Worm (Caenorhabditis elegans): ENCODE data around the gene C33F10.4.

C33F10.4 gene

DNA sequence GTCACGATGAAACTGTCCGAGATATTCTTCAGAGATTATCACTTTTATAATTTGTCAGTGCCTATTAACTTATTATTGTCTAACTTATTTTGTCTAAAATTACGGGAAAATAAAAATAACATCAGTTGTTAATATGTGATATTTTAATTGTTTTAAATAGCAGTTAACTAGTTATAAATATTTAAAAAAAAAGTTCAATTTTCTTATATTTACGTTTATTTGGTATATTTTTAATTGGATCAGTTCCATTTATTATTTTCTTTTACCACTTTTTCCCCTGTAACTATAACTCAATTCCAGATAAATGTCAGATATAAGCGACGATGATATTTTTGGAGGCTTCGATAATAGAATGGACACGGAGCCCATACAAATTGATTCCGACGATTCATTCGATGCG, at the start of gene C33F10.4:
Gene C33F10.4 (plus strand): TSS at position 301 of the 400 bp plus-strand sequence.
- TF ChIP-seq nhr-76 (tag; optimal IDR thresholded peaks at IDR 0.05) = no peak
- TF ChIP-seq mep-1 (tag; optimal IDR thresholded peaks at IDR 0.05) = no peak
- TF ChIP-seq nhr-2 (tag; optimal IDR thresholded peaks at IDR 0.05) = no peak
- TF ChIP-seq flh-1 (GFP tag; optimal IDR thresholded peaks at IDR 0.05) = no peak
- no peak for TF ChIP-seq sptf-1 (tag; optimal IDR thresholded peaks at IDR 0.05)
- TF ChIP-seq sem-2 (GFP tag; optimal IDR thresholded peaks at IDR 0.05) = no peak
- TF ChIP-seq hlh-1 (tag; optimal IDR thresholded peaks at IDR 0.05) = no peak
- TF ChIP-seq nhr-28 (tag; optimal IDR thresholded peaks at IDR 0.05) = no peak
- no peak for TF ChIP-seq ces-1 (GFP tag; optimal IDR thresholded peaks at IDR 0.05)
- TF ChIP-seq cnd-1 (tag; optimal IDR thresholded peaks at IDR 0.05) = no peak
- TF ChIP-seq blmp-1 (tag; optimal IDR thresholded peaks at IDR 0.05) = no peak
- TF ChIP-seq zip-8 (tag; optimal IDR thresholded peaks at IDR 0.05) = no peak
- TF ChIP-seq lin-13 (tag; optimal IDR thresholded peaks at IDR 0.05) = no peak

DNA sequence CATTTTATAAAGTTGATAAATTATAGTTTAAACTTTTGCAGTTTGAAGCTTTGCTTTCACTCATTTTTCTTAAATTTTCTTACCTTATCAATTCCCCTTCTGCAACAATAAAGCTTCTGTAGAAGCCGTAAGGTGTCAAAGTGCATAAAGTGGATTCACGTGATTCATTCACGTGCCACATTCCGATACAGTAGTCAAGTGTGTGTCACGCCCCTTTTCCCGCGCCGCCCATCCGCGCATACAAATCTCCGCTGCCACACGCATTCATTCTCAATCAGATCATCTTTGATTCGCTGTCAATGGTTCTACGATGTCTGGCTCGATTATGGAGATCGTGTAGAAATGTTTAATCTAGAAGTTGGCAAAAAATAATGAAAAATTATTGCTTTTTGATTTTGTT, 48.5 kb upstream of the C33F10.4 start:
- TF ChIP-seq flh-1 (GFP tag; optimal IDR thresholded peaks at IDR 0.05) = no peak
- no peak for TF ChIP-seq bed-3 (GFP tag; optimal IDR thresholded peaks at IDR 0.05)
- no peak for TF ChIP-seq zip-8 (tag; optimal IDR thresholded peaks at IDR 0.05)
- TF ChIP-seq mab-5 (tag; optimal IDR thresholded peaks at IDR 0.05) = no peak
- no peak for TF ChIP-seq lsy-2 (tag; optimal IDR thresholded peaks at IDR 0.05)
- TF ChIP-seq nhr-12 (tag; optimal IDR thresholded peaks at IDR 0.05) = no peak
- TF ChIP-seq ceh-39 (tag; optimal IDR thresholded peaks at IDR 0.05) = no peak
- no peak for TF ChIP-seq elt-3 (tag; optimal IDR thresholded peaks at IDR 0.05)
- TF ChIP-seq unc-120 (tag; optimal IDR thresholded peaks at IDR 0.05; ENCODE audit: poor library complexity, severe bottlenecking) = no peak
- no peak for TF ChIP-seq mep-1 (tag; optimal IDR thresholded peaks at IDR 0.05)
- TF ChIP-seq cnd-1 (tag; optimal IDR thresholded peaks at IDR 0.05) = no peak
- no peak for TF ChIP-seq nhr-76 (tag; optimal IDR thresholded peaks at IDR 0.05)

DNA sequence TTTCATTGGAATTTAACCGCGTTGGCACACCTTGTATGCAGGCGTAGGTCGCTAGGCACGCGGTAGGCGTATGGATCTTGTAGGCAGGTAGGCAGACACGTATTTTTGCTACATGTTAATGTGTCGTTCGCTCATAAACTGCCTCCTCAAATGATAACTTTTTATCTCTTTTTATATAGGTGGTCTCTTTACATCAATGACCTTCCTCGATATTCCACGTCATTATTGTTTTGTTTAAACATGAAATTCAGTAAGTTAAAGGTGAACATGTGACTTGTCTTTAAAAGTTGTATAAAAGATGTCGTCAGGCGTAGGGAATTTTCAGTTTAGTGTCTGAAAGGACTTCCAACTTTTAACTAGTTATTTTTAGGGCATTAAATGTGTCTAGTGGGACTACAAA, 47.9 kb upstream of the C33F10.4 start:
- TF ChIP-seq nhr-28 (tag; optimal IDR thresholded peaks at IDR 0.05) (no peak), lin-32 (GFP tag; optimal IDR thresholded peaks at IDR 0.05) (no peak), lin-13 (tag; optimal IDR thresholded peaks at IDR 0.05) (no peak), flh-1 (GFP tag; optimal IDR thresholded peaks at IDR 0.05) (no peak), mab-5 (tag; optimal IDR thresholded peaks at IDR 0.05) (no peak), ceh-83 (GFP tag; optimal IDR thresholded peaks at IDR 0.05) (no peak), nhr-12 (tag; optimal IDR thresholded peaks at IDR 0.05) (no peak), M03D4.4 (tag; optimal IDR thresholded peaks at IDR 0.05) (no peak), sptf-1 (tag; optimal IDR thresholded peaks at IDR 0.05) (no peak)

DNA sequence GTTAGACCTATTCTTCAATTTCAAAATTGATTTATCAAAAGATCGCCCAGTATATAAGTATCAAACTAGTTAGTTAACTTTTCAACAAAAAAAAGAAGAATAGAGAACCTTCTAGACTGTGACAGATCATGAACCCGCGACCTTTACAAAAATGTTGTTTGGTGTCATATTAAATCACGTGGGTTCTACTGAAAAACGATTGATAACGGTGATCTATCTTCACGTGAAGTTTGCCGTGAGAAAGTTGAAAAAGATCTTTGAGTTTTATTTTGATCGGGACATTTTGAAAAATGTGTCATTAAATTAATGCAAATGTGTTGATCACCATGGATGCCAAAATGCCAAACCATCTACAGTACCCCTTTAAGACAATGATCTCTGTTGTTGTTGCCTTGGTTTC, 47.2 kb upstream of the C33F10.4 start:
- TF ChIP-seq pha-4 (tag; optimal IDR thresholded peaks at IDR 0.05) (no peak), mls-2 (tag; optimal IDR thresholded peaks at IDR 0.05) (no peak), unc-62 (GFP tag; optimal IDR thresholded peaks at IDR 0.05) (no peak), unc-39 (tag; optimal IDR thresholded peaks at IDR 0.05) (no peak), lin-13 (tag; optimal IDR thresholded peaks at IDR 0.05) (no peak), ceh-39 (tag; optimal IDR thresholded peaks at IDR 0.05) (no peak), tbx-8 (GFP tag; optimal IDR thresholded peaks at IDR 0.05) (no peak), bed-3 (GFP tag; optimal IDR thresholded peaks at IDR 0.05) (no peak), lin-32 (GFP tag; optimal IDR thresholded peaks at IDR 0.05) (no peak), nhr-76 (tag; optimal IDR thresholded peaks at IDR 0.05) (no peak), nhr-237 (tag; optimal IDR thresholded peaks at IDR 0.05) (no peak), flh-1 (GFP tag; optimal IDR thresholded peaks at IDR 0.05) (no peak), nhr-12 (tag; optimal IDR thresholded peaks at IDR 0.05) (no peak), drap-1 (GFP tag; optimal IDR thresholded peaks at IDR 0.05) (no peak), ces-1 (GFP tag; optimal IDR thresholded peaks at IDR 0.05) (no peak), ztf-11 (tag; optimal IDR thresholded peaks at IDR 0.05) (no peak), M03D4.4 (tag; optimal IDR thresholded peaks at IDR 0.05) (no peak), mab-5 (tag; optimal IDR thresholded peaks at IDR 0.05) (no peak), blmp-1 (tag; optimal IDR thresholded peaks at IDR 0.05) (no peak)

DNA sequence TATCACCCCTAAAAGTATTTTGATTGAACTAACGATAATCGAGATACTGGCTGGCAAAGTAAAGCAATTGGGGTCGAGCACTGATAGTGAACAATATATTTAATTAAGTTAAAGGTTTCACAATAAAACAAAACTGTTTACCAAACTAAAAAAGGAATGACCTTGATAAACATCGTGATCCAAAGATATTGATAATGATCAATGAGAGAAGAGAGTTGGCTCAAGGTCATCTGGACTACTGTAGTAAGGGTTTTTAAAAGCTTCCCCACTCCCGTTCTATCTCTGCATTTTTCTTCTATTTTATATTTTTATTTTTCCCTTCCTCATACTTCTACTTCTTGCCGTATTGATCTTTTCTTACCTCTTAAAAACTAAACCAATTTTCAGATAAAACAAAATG, 46.0 kb upstream of the C33F10.4 start, which contains the start of gene F41C3.2:
Gene F41C3.2 (plus strand): TSS at position 388 of the 400 bp plus-strand sequence.
- TF ChIP-seq tbx-8 (GFP tag; optimal IDR thresholded peaks at IDR 0.05) (no peak), mep-1 (tag; optimal IDR thresholded peaks at IDR 0.05) (no peak), cnd-1 (tag; optimal IDR thresholded peaks at IDR 0.05) (no peak)
